Fruit fly (Drosophila melanogaster) whole organism, embryonic: ENCODE data around the gene tst.

ENCODE experiments used
- ATbp ChIP-seq: fragments of 200-800 bp; sonication (Bioruptor generic); optimal IDR thresholded peaks from 2 replicates; lab custom pipeline; 2017; ENCODE audit warnings: missing biosample characterization, mild to moderate bottlenecking, missing genetic modification characterization, missing genetic modification reagents
- Antp ChIP-seq: fragments of 200-800 bp; sonication (Bioruptor generic); optimal IDR thresholded peaks from 3 replicates; lab custom pipeline; 2016; ENCODE audit warnings: missing biosample characterization, missing genetic modification characterization
- CG1024 ChIP-seq: fragments of 200-800 bp; sonication (Bioruptor generic); IDR thresholded peaks from 2 replicates; pipeline ENCODE4 v1.3.6; 2022; ENCODE audit warnings: missing biosample characterization, missing genetic modification characterization
- CG11093 ChIP-seq: fragments of 200-800 bp; sonication (Bioruptor generic); IDR thresholded peaks from 3 replicates; pipeline ENCODE4 v1.3.6; 2022; ENCODE audit warnings: missing biosample characterization, missing genetic modification characterization
- CG13287 ChIP-seq: fragments of 200-800 bp; sonication (Bioruptor generic); IDR thresholded peaks from 2 replicates; pipeline ENCODE4 v1.3.6; 2022; ENCODE audit warnings: missing biosample characterization, missing genetic modification characterization; ENCODE audit not compliant: partially characterized antibody
- CG13894 ChIP-seq: fragments of 200-800 bp; sonication (Bioruptor generic); optimal IDR thresholded peaks from 3 replicates; lab custom pipeline; 2018; ENCODE audit warnings: missing biosample characterization, mild to moderate bottlenecking, missing genetic modification characterization, moderate library complexity
- CG14050 ChIP-seq: fragments of 200-800 bp; sonication (Bioruptor generic); IDR thresholded peaks from 3 replicates; pipeline ENCODE4 v1.3.6; 2022; ENCODE audit warnings: missing biosample characterization, missing genetic modification characterization
- CG14965 ChIP-seq: fragments of 200-800 bp; sonication (Bioruptor generic); optimal IDR thresholded peaks from 2 replicates; lab custom pipeline; 2016; ENCODE audit warnings: missing biosample characterization, missing genetic modification characterization, borderline replicate concordance
- CG15269 ChIP-seq: fragments of 200-800 bp; sonication (Bioruptor generic); optimal IDR thresholded peaks from 2 replicates; lab custom pipeline; 2018; ENCODE audit warnings: missing biosample characterization, mild to moderate bottlenecking, missing genetic modification characterization, moderate library complexity
- CG15696 ChIP-seq: fragments of 200-800 bp; sonication (Bioruptor generic); optimal IDR thresholded peaks from 2 replicates; lab custom pipeline; 2019; ENCODE audit warnings: missing biosample characterization, mild to moderate bottlenecking, missing genetic modification characterization, moderate library complexity
- CG17359 ChIP-seq: fragments of 200-800 bp; sonication (Bioruptor generic); optimal IDR thresholded peaks from 3 replicates; lab custom pipeline; 2018; ENCODE audit warnings: missing biosample characterization, mild to moderate bottlenecking, missing genetic modification characterization, moderate library complexity
- CG18599 ChIP-seq: fragments of 200-800 bp; sonication (Bioruptor generic); optimal IDR thresholded peaks from 3 replicates; lab custom pipeline; 2017; ENCODE audit warnings: missing biosample characterization, missing genetic modification characterization, mild to moderate bottlenecking, moderate library complexity, missing genetic modification reagents
- CG2875 ChIP-seq: fragments of 200-800 bp; sonication (Bioruptor generic); optimal IDR thresholded peaks from 2 replicates; lab custom pipeline; 2017; ENCODE audit warnings: missing biosample characterization, mild to moderate bottlenecking, missing genetic modification characterization, missing genetic modification reagents
- CG31365 ChIP-seq: fragments of 200-800 bp; sonication (Bioruptor generic); optimal IDR thresholded peaks from 2 replicates; lab custom pipeline; 2018; ENCODE audit warnings: missing biosample characterization, mild to moderate bottlenecking, missing genetic modification characterization
- CG32767 ChIP-seq: fragments of 200-800 bp; sonication (Bioruptor generic); IDR thresholded peaks from 2 replicates; pipeline ENCODE4 v1.3.6; 2022; ENCODE audit warnings: missing biosample characterization, missing genetic modification characterization
- CG33213 ChIP-seq: fragments of 200-800 bp; sonication (Bioruptor generic); optimal IDR thresholded peaks from 3 replicates; lab custom pipeline; 2016; ENCODE audit warnings: missing biosample characterization, missing genetic modification characterization
- CG3838 ChIP-seq: fragments of 200-800 bp; sonication (Bioruptor generic); optimal IDR thresholded peaks from 3 replicates; lab custom pipeline; 2016; ENCODE audit warnings: missing biosample characterization, missing genetic modification characterization
- CG4820 ChIP-seq: fragments of 200-800 bp; sonication (Bioruptor generic); optimal IDR thresholded peaks from 3 replicates; lab custom pipeline; 2016; ENCODE audit warnings: missing biosample characterization, missing genetic modification characterization
- CG6689 ChIP-seq: fragments of 200-800 bp; sonication (Bioruptor generic); IDR thresholded peaks from 2 replicates; pipeline ENCODE4 v1.3.6; 2022; ENCODE audit warnings: missing biosample characterization, missing genetic modification characterization
- CG7556 ChIP-seq: fragments of 200-800 bp; sonication (Bioruptor generic); optimal IDR thresholded peaks from 2 replicates; lab custom pipeline; 2017; ENCODE audit warnings: missing biosample characterization, mild to moderate bottlenecking, missing genetic modification characterization
- CG7745 ChIP-seq: fragments of 200-800 bp; sonication (Bioruptor generic); optimal IDR thresholded peaks from 2 replicates; lab custom pipeline; 2018; ENCODE audit warnings: missing biosample characterization, mild to moderate bottlenecking, missing genetic modification characterization, moderate library complexity
- CHES-1-like ChIP-seq: fragments of 200-800 bp; sonication (Bioruptor generic); optimal IDR thresholded peaks from 2 replicates; lab custom pipeline; 2016; ENCODE audit warnings: missing biosample characterization, missing genetic modification characterization
- Doc2 ChIP-seq: fragments of 200-800 bp; sonication (Bioruptor generic); IDR thresholded peaks from 2 replicates; pipeline ENCODE4 v1.3.6; 2022; ENCODE audit warnings: missing biosample characterization, missing genetic modification characterization
- E2f1 ChIP-seq: fragments of 200-800 bp; sonication (Bioruptor generic); IDR thresholded peaks from 2 replicates; pipeline ENCODE4 v1.3.6; 2022; ENCODE audit warnings: missing biosample characterization, missing genetic modification characterization
- E2f2 ChIP-seq: fragments of 200-800 bp; sonication (Bioruptor generic); IDR thresholded peaks from 2 replicates; pipeline ENCODE4 v1.3.6; 2022; ENCODE audit warnings: missing biosample characterization, missing genetic modification characterization
- Ets97D ChIP-seq: fragments of 200-800 bp; sonication (Bioruptor generic); optimal IDR thresholded peaks from 3 replicates; lab custom pipeline; 2016; ENCODE audit warnings: missing biosample characterization, missing genetic modification characterization
- HLHmδ ChIP-seq: fragments of 200-800 bp; sonication (Bioruptor generic); optimal IDR thresholded peaks from 2 replicates; lab custom pipeline; 2018; ENCODE audit warnings: missing biosample characterization, mild to moderate bottlenecking, missing genetic modification characterization, moderate library complexity
- Hand ChIP-seq: fragments of 200-800 bp; sonication (Bioruptor generic); optimal IDR thresholded peaks from 2 replicates; lab custom pipeline; 2017; ENCODE audit warnings: mild to moderate bottlenecking, missing biosample characterization, missing genetic modification reagents, missing genetic modification characterization
- HmgZ ChIP-seq: fragments of 200-800 bp; sonication (Bioruptor generic); optimal IDR thresholded peaks from 2 replicates; lab custom pipeline; 2018; ENCODE audit warnings: missing biosample characterization, mild to moderate bottlenecking, missing genetic modification characterization
- Hmx ChIP-seq: fragments of 200-800 bp; sonication (Bioruptor generic); optimal IDR thresholded peaks from 2 replicates; lab custom pipeline; 2016; ENCODE audit warnings: missing biosample characterization, missing genetic modification characterization
- Hr78 ChIP-seq, 2 experiments: fragments of 200-800 bp in 1 of 2; fragments of >200 bp in 1 of 2; sonication (Bioruptor generic) in 1 of 2; optimal IDR thresholded peaks; 2 replicates each; lab custom pipeline; 2017 to 2019; ENCODE audit warnings: missing biosample characterization in 2 of 2, missing genetic modification characterization in 2 of 2, mild to moderate bottlenecking in 1 of 2, moderate library complexity in 1 of 2
- Lhr ChIP-seq: fragments of 200-800 bp; sonication (Bioruptor generic); optimal IDR thresholded peaks from 3 replicates; lab custom pipeline; 2017; ENCODE audit warnings: mild to moderate bottlenecking, missing biosample characterization, missing genetic modification reagents, missing genetic modification characterization
- NC2β ChIP-seq: fragments of 200-800 bp; sonication (Bioruptor generic); optimal IDR thresholded peaks from 2 replicates; lab custom pipeline; 2016; ENCODE audit warnings: missing biosample characterization, missing genetic modification characterization
- NK7.1 ChIP-seq: fragments of 200-800 bp; sonication (Bioruptor generic); optimal IDR thresholded peaks from 3 replicates; lab custom pipeline; 2016; ENCODE audit warnings: missing biosample characterization, missing genetic modification characterization
- bigmax ChIP-seq: fragments of 200-800 bp; sonication (Bioruptor generic); optimal IDR thresholded peaks from 2 replicates; lab custom pipeline; 2018; ENCODE audit warnings: missing biosample characterization, mild to moderate bottlenecking, missing genetic modification characterization
- cas ChIP-seq: fragments of 200-800 bp; sonication (Bioruptor generic); IDR thresholded peaks from 2 replicates; pipeline ENCODE4 v1.3.6; 2022; ENCODE audit warnings: missing biosample characterization, missing genetic modification characterization
- crp ChIP-seq, 2 experiments: fragments of 200-800 bp; sonication (Bioruptor generic); optimal IDR thresholded peaks; 2 replicates in 1 of 2; 3 replicates in 1 of 2; lab custom pipeline; 2017; ENCODE audit warnings: missing biosample characterization in 2 of 2, missing genetic modification characterization in 2 of 2, mild to moderate bottlenecking in 1 of 2, moderate library complexity in 1 of 2
- dpn ChIP-seq, 2 experiments: fragments of 200-800 bp; sonication (Bioruptor generic); optimal IDR thresholded peaks; 3 replicates each; lab custom pipeline; 2016; ENCODE audit warnings: missing biosample characterization in 2 of 2, missing genetic modification characterization in 2 of 2
- fd102C ChIP-seq: fragments of 200-800 bp; sonication (Bioruptor generic); optimal IDR thresholded peaks from 2 replicates; lab custom pipeline; 2018; ENCODE audit warnings: missing biosample characterization, mild to moderate bottlenecking, missing genetic modification characterization, moderate library complexity
- gem ChIP-seq: fragments of 200-800 bp; sonication (Bioruptor generic); optimal IDR thresholded peaks from 2 replicates; lab custom pipeline; 2019; ENCODE audit warnings: missing biosample characterization, mild to moderate bottlenecking, missing genetic modification characterization, moderate library complexity
- kah ChIP-seq: fragments of 200-800 bp; sonication (Bioruptor generic); optimal IDR thresholded peaks from 2 replicates; lab custom pipeline; 2018; ENCODE audit warnings: missing biosample characterization, mild to moderate bottlenecking, missing genetic modification characterization
- lov ChIP-seq, 2 experiments: fragments of 200-800 bp in 1 of 2; fragments of >200 bp in 1 of 2; sonication (Bioruptor generic) in 1 of 2; IDR thresholded peaks in 1 of 2; optimal IDR thresholded peaks in 1 of 2; 2 replicates in 1 of 2; 3 replicates in 1 of 2; pipeline versions ENCODE4 v1.3.6 to Lab custom; 2017 to 2022; ENCODE audit warnings: missing biosample characterization in 1 of 2, missing genetic modification characterization in 1 of 2
- nau ChIP-seq: fragments of 200-800 bp; sonication (Bioruptor generic); optimal IDR thresholded peaks from 3 replicates; lab custom pipeline; 2017; ENCODE audit warnings: missing biosample characterization, mild to moderate bottlenecking, missing genetic modification characterization, missing genetic modification reagents
- ranshi ChIP-seq: fragments of 200-800 bp; sonication (Bioruptor generic); IDR thresholded peaks from 2 replicates; pipeline ENCODE4 v1.3.6; 2022; ENCODE audit warnings: missing biosample characterization, missing genetic modification characterization
- sd ChIP-seq: fragments of 200-800 bp; sonication (Bioruptor generic); optimal IDR thresholded peaks from 3 replicates; lab custom pipeline; 2018; ENCODE audit warnings: missing biosample characterization, mild to moderate bottlenecking, missing genetic modification characterization, moderate library complexity
- trem ChIP-seq: fragments of 200-800 bp; optimal IDR thresholded peaks from 3 replicates; lab custom pipeline; 2019; ENCODE audit warnings: missing biosample characterization, mild to moderate bottlenecking, missing genetic modification characterization, moderate library complexity
- twi ChIP-seq: fragments of 200-800 bp; optimal IDR thresholded peaks from 2 replicates; lab custom pipeline; 2019; ENCODE audit warnings: missing biosample characterization, mild to moderate bottlenecking, missing genetic modification characterization, moderate library complexity
- unc-4 ChIP-seq: fragments of 200-800 bp; sonication (Bioruptor generic); IDR thresholded peaks from 2 replicates; pipeline ENCODE4 v1.3.6; 2022; ENCODE audit warnings: missing biosample characterization, missing genetic modification characterization; ENCODE audit not compliant: partially characterized antibody
- vvl ChIP-seq: fragments of 200-800 bp; sonication (Bioruptor generic); IDR thresholded peaks from 2 replicates; pipeline ENCODE4 v1.3.6; 2022; ENCODE audit warnings: missing biosample characterization, missing genetic modification characterization

tst gene

DNA sequence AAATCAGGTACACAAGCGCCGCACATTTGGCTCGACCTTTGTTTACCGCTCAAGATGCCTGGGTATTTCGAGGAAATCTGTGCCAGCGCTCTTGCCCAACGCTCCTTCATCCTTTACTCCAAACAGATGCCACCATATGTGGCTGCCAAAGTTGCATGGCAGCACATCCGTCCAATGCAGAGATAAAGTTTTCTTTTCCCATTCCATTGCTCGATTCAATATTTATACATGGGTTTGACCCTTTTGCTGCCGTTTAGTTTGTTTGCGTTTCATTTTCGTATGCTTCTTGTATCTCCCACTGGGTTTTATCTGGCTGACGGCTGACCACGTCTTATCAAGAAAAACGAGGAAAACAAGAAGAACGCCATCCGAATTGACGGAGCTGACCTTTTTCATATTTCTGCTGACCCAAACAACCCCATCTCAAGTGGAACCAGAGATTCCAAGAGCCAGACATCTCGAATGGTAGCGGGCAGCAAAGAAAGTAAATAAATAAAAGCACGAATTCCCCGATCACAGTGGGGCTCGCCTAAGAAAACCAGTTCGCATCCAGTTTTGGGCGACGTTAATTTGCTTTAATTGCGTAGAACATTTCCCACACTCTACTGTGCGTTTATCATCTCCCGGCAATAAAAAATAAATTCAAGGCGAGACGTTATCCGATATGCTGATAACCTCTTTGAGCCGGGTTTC lies 18.0 kb upstream of the tst start (continued):
- no peak for TF ChIP-seq CG31365 (tag; lab: Kevin White, UChicago)
- TF ChIP-seq CG13287 (GFP tag; lab: Robert Waterston, UW) = no peak
- no peak for TF ChIP-seq ATbp (GFP tag; lab: Kevin White, UChicago)
- TF ChIP-seq Ets97D (GFP tag; lab: Kevin White, UChicago) = no peak
- no peak for TF ChIP-seq CHES-1-like (GFP tag; lab: Kevin White, UChicago)
- no peak for TF ChIP-seq CG14050 (GFP tag; lab: Robert Waterston, UW)
- TF ChIP-seq twi (tag; lab: Kevin White, UChicago) = peak; percentile 93
- no peak for TF ChIP-seq NC2β (GFP tag; lab: Kevin White, UChicago)
- no peak for TF ChIP-seq fd102C (GFP tag; lab: Kevin White, UChicago)
- no peak for TF ChIP-seq CG4820
- TF ChIP-seq Lhr (GFP tag; lab: Kevin White, UChicago) = no peak
- TF ChIP-seq CG1024 = no peak
- no peak for TF ChIP-seq HLHmδ (GFP tag; lab: Kevin White, UChicago)
- TF ChIP-seq Hr78 (GFP tag; optimal IDR thresholded peaks at IDR 0.05; lab: Kevin White, UChicago) = peak in 1 of 2 experiments; percentile 90
- no peak for TF ChIP-seq Hand (GFP tag; lab: Kevin White, UChicago)
- TF ChIP-seq unc-4 = no peak
- no peak for TF ChIP-seq Hmx (GFP tag; lab: Kevin White, UChicago)
- 0 out of 2 replicates have a peak, but pooled peaks have one; percentile 0 for TF ChIP-seq vvl (GFP tag; lab: Robert Waterston, UW)
- TF ChIP-seq bigmax (GFP tag; lab: Kevin White, UChicago) = no peak
- no peak for TF ChIP-seq CG18599 (GFP tag; lab: Kevin White, UChicago)
- no peak for TF ChIP-seq CG13894
- no peak for TF ChIP-seq crp (GFP tag; optimal IDR thresholded peaks at IDR 0.05; lab: Kevin White, UChicago)
- TF ChIP-seq CG17359 (tag; lab: Kevin White, UChicago) = peak; percentile 29
- TF ChIP-seq CG7745 (tag; lab: Kevin White, UChicago) = no peak
- TF ChIP-seq ranshi (GFP tag; lab: Robert Waterston, UW) = no peak
- no peak for TF ChIP-seq Doc2 (GFP tag; lab: Robert Waterston, UW)
- no peak for TF ChIP-seq nau
- no peak for TF ChIP-seq CG15269 (tag; lab: Kevin White, UChicago)
- TF ChIP-seq HmgZ (tag; lab: Kevin White, UChicago) = no peak
- TF ChIP-seq dpn (GFP tag; optimal IDR thresholded peaks at IDR 0.05; lab: Kevin White, UChicago) = no peak
- no peak for TF ChIP-seq E2f2 (GFP tag; lab: Robert Waterston, UW)
- no peak for TF ChIP-seq NK7.1 (GFP tag; lab: Kevin White, UChicago)
- no peak for TF ChIP-seq E2f1 (GFP tag; lab: Robert Waterston, UW)
- TF ChIP-seq CG2875 = no peak
- TF ChIP-seq CG33213 (GFP tag; lab: Kevin White, UChicago) = no peak
- TF ChIP-seq CG15696 (tag; lab: Kevin White, UChicago) = peak; percentile 43
- no peak for TF ChIP-seq cas (GFP tag; lab: Robert Waterston, UW)
- no peak for TF ChIP-seq kah (GFP tag; lab: Kevin White, UChicago)
- TF ChIP-seq CG7556 (GFP tag; lab: Kevin White, UChicago) = no peak
- TF ChIP-seq sd (tag; lab: Kevin White, UChicago) = peak; percentile 92
- no peak for TF ChIP-seq CG14965 (GFP tag; lab: Kevin White, UChicago)
- no peak for TF ChIP-seq lov (optimal IDR thresholded peaks at IDR 0.05; lab: Kevin White, UChicago)
- no peak for TF ChIP-seq lov (GFP tag; IDR thresholded peaks at IDR 0.05; lab: Robert Waterston, UW)
- no peak for TF ChIP-seq Antp (GFP tag; lab: Kevin White, UChicago)
- no peak for TF ChIP-seq CG32767 (GFP tag; lab: Robert Waterston, UW)
- no peak for TF ChIP-seq gem (tag; lab: Kevin White, UChicago)
- no peak for TF ChIP-seq CG11093 (GFP tag; lab: Robert Waterston, UW)
- no peak for TF ChIP-seq CG3838 (GFP tag; lab: Kevin White, UChicago)
- no peak for TF ChIP-seq trem (tag; lab: Kevin White, UChicago)
- no peak for TF ChIP-seq CG6689 (GFP tag; lab: Robert Waterston, UW)
